Fruit fly (Drosophila melanogaster) whole organism, embryonic: Measurements from ENCODE around the gene MESR3.

Source experiments
- ATbp ChIP-seq: fragments of 200-800 bp; sonication (Bioruptor generic); optimal IDR thresholded peaks from 2 replicates; lab custom pipeline; 2017; ENCODE audit warnings: missing biosample characterization, mild to moderate bottlenecking, missing genetic modification characterization, missing genetic modification reagents
- CG11504 ChIP-seq: fragments of 200-800 bp; sonication (Bioruptor generic); optimal IDR thresholded peaks from 3 replicates; lab custom pipeline; 2019; ENCODE audit warnings: missing biosample characterization, mild to moderate bottlenecking, missing genetic modification characterization, moderate library complexity
- CG11560 ChIP-seq: fragments of 200-800 bp; sonication (Bioruptor generic); IDR thresholded peaks from 3 replicates; pipeline ENCODE4 v1.3.6; 2022; ENCODE audit warnings: missing biosample characterization, missing genetic modification characterization
- CG12219 ChIP-seq: fragments of 200-800 bp; sonication (Bioruptor generic); optimal IDR thresholded peaks from 3 replicates; lab custom pipeline; 2018; ENCODE audit warnings: missing biosample characterization, mild to moderate bottlenecking, missing genetic modification characterization
- CG12942 ChIP-seq: fragments of 200-800 bp; sonication (Bioruptor generic); optimal IDR thresholded peaks from 3 replicates; lab custom pipeline; 2016; ENCODE audit warnings: missing biosample characterization, missing genetic modification characterization
- CG13287 ChIP-seq: fragments of 200-800 bp; sonication (Bioruptor generic); IDR thresholded peaks from 2 replicates; pipeline ENCODE4 v1.3.6; 2022; ENCODE audit warnings: missing biosample characterization, missing genetic modification characterization; ENCODE audit not compliant: partially characterized antibody
- CG15514 ChIP-seq: fragments of 200-800 bp; sonication (Bioruptor generic); optimal IDR thresholded peaks from 3 replicates; lab custom pipeline; 2017; ENCODE audit warnings: missing biosample characterization, missing genetic modification characterization, mild to moderate bottlenecking, moderate library complexity, missing genetic modification reagents
- CG16815 ChIP-seq: fragments of 200-800 bp; sonication (Bioruptor generic); optimal IDR thresholded peaks from 3 replicates; lab custom pipeline; 2017; ENCODE audit warnings: missing biosample characterization, mild to moderate bottlenecking, missing genetic modification characterization
- CG17359 ChIP-seq: fragments of 200-800 bp; sonication (Bioruptor generic); optimal IDR thresholded peaks from 3 replicates; lab custom pipeline; 2018; ENCODE audit warnings: missing biosample characterization, mild to moderate bottlenecking, missing genetic modification characterization, moderate library complexity
- CG17361 ChIP-seq: fragments of 200-800 bp; sonication (Bioruptor generic); IDR thresholded peaks from 3 replicates; pipeline ENCODE4 v1.3.6; 2022; ENCODE audit warnings: missing biosample characterization, missing genetic modification characterization
- CG17912 ChIP-seq: fragments of 200-800 bp; sonication (Bioruptor generic); optimal IDR thresholded peaks from 2 replicates; lab custom pipeline; 2018; ENCODE audit warnings: missing biosample characterization, mild to moderate bottlenecking, missing genetic modification characterization
- CG18476 ChIP-seq: fragments of 200-800 bp; sonication (Bioruptor generic); optimal IDR thresholded peaks from 2 replicates; lab custom pipeline; 2016; ENCODE audit warnings: missing biosample characterization, mild to moderate bottlenecking, missing genetic modification characterization
- CG18764 ChIP-seq: fragments of 200-800 bp; sonication (Bioruptor generic); optimal IDR thresholded peaks from 3 replicates; lab custom pipeline; 2016; ENCODE audit warnings: missing biosample characterization, missing genetic modification characterization
- CG34376 ChIP-seq: fragments of 200-800 bp; sonication (Bioruptor generic); optimal IDR thresholded peaks from 2 replicates; lab custom pipeline; 2018; ENCODE audit warnings: missing biosample characterization, mild to moderate bottlenecking, missing genetic modification characterization
- CG3838 ChIP-seq: fragments of 200-800 bp; sonication (Bioruptor generic); optimal IDR thresholded peaks from 3 replicates; lab custom pipeline; 2016; ENCODE audit warnings: missing biosample characterization, missing genetic modification characterization
- CG3847 ChIP-seq: fragments of 200-800 bp; sonication (Bioruptor generic); IDR thresholded peaks from 2 replicates; pipeline ENCODE4 v1.3.6; 2022; ENCODE audit warnings: missing biosample characterization, missing genetic modification characterization
- CG6654 ChIP-seq: fragments of 200-800 bp; sonication (Bioruptor generic); optimal IDR thresholded peaks from 2 replicates; lab custom pipeline; 2017; ENCODE audit warnings: missing biosample characterization, mild to moderate bottlenecking, missing genetic modification characterization
- CG8388 ChIP-seq: fragments of 200-800 bp; sonication (Bioruptor generic); optimal IDR thresholded peaks from 2 replicates; lab custom pipeline; 2019; ENCODE audit warnings: missing biosample characterization, mild to moderate bottlenecking, missing genetic modification characterization, moderate library complexity
- Chrac-16 ChIP-seq: fragments of 200-800 bp; sonication (Bioruptor generic); optimal IDR thresholded peaks from 3 replicates; lab custom pipeline; 2016; ENCODE audit warnings: missing biosample characterization, missing genetic modification characterization
- CkIIα-i1 ChIP-seq: fragments of 200-800 bp; sonication (Bioruptor generic); IDR thresholded peaks from 2 replicates; pipeline ENCODE4 v1.3.6; 2022; ENCODE audit warnings: missing biosample characterization, missing genetic modification characterization
- Deaf1 ChIP-seq: fragments of 200-800 bp; optimal IDR thresholded peaks from 3 replicates; lab custom pipeline; 2019; ENCODE audit warnings: missing biosample characterization, mild to moderate bottlenecking, missing genetic modification characterization, moderate library complexity
- Dll ChIP-seq: fragments of 200-800 bp; sonication (Bioruptor generic); IDR thresholded peaks from 4 replicates; pipeline ENCODE4 v1.3.6; 2022; ENCODE audit warnings: missing biosample characterization, missing genetic modification characterization; ENCODE audit not compliant: partially characterized antibody
- Doc2 ChIP-seq: fragments of 200-800 bp; sonication (Bioruptor generic); IDR thresholded peaks from 2 replicates; pipeline ENCODE4 v1.3.6; 2022; ENCODE audit warnings: missing biosample characterization, missing genetic modification characterization
- Dp ChIP-seq: fragments of 200-800 bp; sonication (Bioruptor generic); optimal IDR thresholded peaks from 2 replicates; lab custom pipeline; 2018; ENCODE audit warnings: missing biosample characterization, mild to moderate bottlenecking, missing genetic modification characterization, moderate library complexity
- ERR ChIP-seq: fragments of 200-800 bp; sonication (Bioruptor generic); optimal IDR thresholded peaks from 2 replicates; lab custom pipeline; 2016; ENCODE audit warnings: missing biosample characterization, missing genetic modification characterization
- GATAe ChIP-seq: fragments of 200-800 bp; sonication (Bioruptor generic); conservative IDR thresholded peaks from 2 replicates; pipeline ENCODE4 v1.3.6; 2022; ENCODE audit warnings: missing biosample characterization, missing genetic modification characterization
- HLH3B ChIP-seq: fragments of 200-800 bp; sonication (Bioruptor generic); IDR thresholded peaks from 2 replicates; pipeline ENCODE4 v1.3.6; 2022; ENCODE audit warnings: missing biosample characterization, missing genetic modification characterization
- Hand ChIP-seq: fragments of 200-800 bp; sonication (Bioruptor generic); optimal IDR thresholded peaks from 2 replicates; lab custom pipeline; 2017; ENCODE audit warnings: mild to moderate bottlenecking, missing biosample characterization, missing genetic modification reagents, missing genetic modification characterization
- Hr3 ChIP-seq: fragments of 200-800 bp; sonication (Bioruptor generic); optimal IDR thresholded peaks from 3 replicates; lab custom pipeline; 2016; ENCODE audit warnings: missing biosample characterization, missing genetic modification characterization
- Jarid2 ChIP-seq: fragments of 200-800 bp; sonication (Bioruptor generic); optimal IDR thresholded peaks from 3 replicates; lab custom pipeline; 2017; ENCODE audit warnings: mild to moderate bottlenecking, missing biosample characterization, missing genetic modification reagents, missing genetic modification characterization
- Taf1 ChIP-seq: fragments of 200-800 bp; sonication (Bioruptor generic); IDR thresholded peaks from 2 replicates; pipeline ENCODE4 v1.3.6; 2022; ENCODE audit warnings: missing biosample characterization, missing genetic modification characterization
- Xrp1 ChIP-seq: fragments of 200-800 bp; sonication (Bioruptor generic); IDR thresholded peaks from 2 replicates; pipeline ENCODE4 v1.3.6; 2022; ENCODE audit warnings: missing biosample characterization, missing genetic modification characterization
- bab2 ChIP-seq: fragments of 200-800 bp; sonication (Bioruptor generic); optimal IDR thresholded peaks from 2 replicates; lab custom pipeline; 2016; ENCODE audit warnings: missing biosample characterization, missing genetic modification characterization
- bcd ChIP-seq: fragments of 200-800 bp; sonication (Bioruptor generic); optimal IDR thresholded peaks from 2 replicates; lab custom pipeline; 2017; ENCODE audit warnings: missing biosample characterization, mild to moderate bottlenecking, missing genetic modification characterization
- ems ChIP-seq: fragments of 200-800 bp; sonication (Bioruptor generic); optimal IDR thresholded peaks from 3 replicates; lab custom pipeline; 2016; ENCODE audit warnings: missing biosample characterization, missing genetic modification characterization
- eve ChIP-seq, 2 experiments: fragments of >200 bp; optimal IDR thresholded peaks; 2 replicates each; lab custom pipeline; 2017; ENCODE audit warnings: missing biosample characterization in 2 of 2, missing genetic modification characterization in 2 of 2
- exex ChIP-seq: fragments of 200-800 bp; sonication (Bioruptor generic); optimal IDR thresholded peaks from 4 replicates; lab custom pipeline; 2018; ENCODE audit warnings: missing biosample characterization, mild to moderate bottlenecking, missing genetic modification characterization, moderate library complexity
- fd96Cb ChIP-seq: fragments of 200-800 bp; sonication (Bioruptor generic); optimal IDR thresholded peaks from 2 replicates; lab custom pipeline; 2018; ENCODE audit warnings: missing biosample characterization, mild to moderate bottlenecking, missing genetic modification characterization, moderate library complexity
- fu2 ChIP-seq: fragments of 200-800 bp; sonication (Bioruptor generic); optimal IDR thresholded peaks from 2 replicates; lab custom pipeline; 2016; ENCODE audit warnings: missing biosample characterization, missing genetic modification characterization
- gro ChIP-seq: fragments of 200-800 bp; sonication (Bioruptor generic); optimal IDR thresholded peaks from 2 replicates; lab custom pipeline; 2016; ENCODE audit warnings: missing biosample characterization, missing genetic modification characterization
- ham ChIP-seq: fragments of 200-800 bp; sonication (Bioruptor generic); IDR thresholded peaks from 2 replicates; pipeline ENCODE4 v1.3.6; 2022; ENCODE audit warnings: missing biosample characterization, missing genetic modification characterization
- klu ChIP-seq: fragments of 200-800 bp; sonication (Bioruptor generic); IDR thresholded peaks from 2 replicates; pipeline ENCODE4 v1.3.6; 2022; ENCODE audit warnings: missing biosample characterization, missing genetic modification characterization
- luna ChIP-seq: fragments of 200-800 bp; sonication (Bioruptor generic); optimal IDR thresholded peaks from 2 replicates; lab custom pipeline; 2016; ENCODE audit warnings: missing biosample characterization, missing genetic modification characterization
- mam ChIP-seq: fragments of 200-800 bp; sonication (Bioruptor generic); optimal IDR thresholded peaks from 3 replicates; lab custom pipeline; 2016; ENCODE audit warnings: missing biosample characterization, missing genetic modification characterization
- mirr ChIP-seq: fragments of 200-800 bp; sonication (Bioruptor generic); optimal IDR thresholded peaks from 3 replicates; lab custom pipeline; 2018; ENCODE audit warnings: missing biosample characterization, mild to moderate bottlenecking, missing genetic modification characterization
- odd ChIP-seq: fragments of 200-800 bp; sonication (Bioruptor generic); optimal IDR thresholded peaks from 2 replicates; lab custom pipeline; 2017; ENCODE audit warnings: missing biosample characterization, mild to moderate bottlenecking, missing genetic modification characterization
- sens-2 ChIP-seq: fragments of 200-800 bp; sonication (Bioruptor generic); IDR thresholded peaks from 2 replicates; pipeline ENCODE4 v1.3.6; 2022; ENCODE audit warnings: missing biosample characterization, missing genetic modification characterization
- sug ChIP-seq: fragments of 200-800 bp; optimal IDR thresholded peaks from 2 replicates; lab custom pipeline; 2019; ENCODE audit warnings: missing biosample characterization, mild to moderate bottlenecking, missing genetic modification characterization, moderate library complexity
- unpg ChIP-seq: fragments of 200-800 bp; sonication (Bioruptor generic); optimal IDR thresholded peaks from 3 replicates; lab custom pipeline; 2018; ENCODE audit warnings: missing biosample characterization, mild to moderate bottlenecking, missing genetic modification characterization, moderate library complexity
- usp ChIP-seq: fragments of >200 bp; optimal IDR thresholded peaks from 2 replicates; lab custom pipeline; 2017; ENCODE audit warnings: missing biosample characterization, missing genetic modification characterization
- wek ChIP-seq: fragments of 200-800 bp; sonication (Bioruptor generic); optimal IDR thresholded peaks from 3 replicates; lab custom pipeline; 2018; ENCODE audit warnings: missing biosample characterization, mild to moderate bottlenecking, missing genetic modification characterization, moderate library complexity

Gene MESR3

dm6 chr2L:18665952-18666606 is 49.0 kb downstream of the MESR3 start (continued):
- TF ChIP-seq CG11560 (tag; lab: Robert Waterston, UW) = no peak
- TF ChIP-seq Jarid2 (GFP tag; lab: Kevin White, UChicago) = peak; percentile 49
- TF ChIP-seq ems (GFP tag; lab: Kevin White, UChicago) = peak; percentile 31
- peak; percentile 28; the same call in 1 of the 2 replicates for TF ChIP-seq HLH3B (GFP tag; lab: Robert Waterston, UW)
- peak; percentile 34 for TF ChIP-seq CG17359
- no peak for TF ChIP-seq usp (GFP tag; lab: Kevin White, UChicago)
- no peak for TF ChIP-seq gro
- peak; percentile 23 for TF ChIP-seq CG18764 (GFP tag; lab: Kevin White, UChicago)
- TF ChIP-seq CG16815 (GFP tag; lab: Kevin White, UChicago) = no peak
- TF ChIP-seq Hand = no peak
- TF ChIP-seq CG12219 (GFP tag; lab: Kevin White, UChicago) = no peak
- no peak for TF ChIP-seq Deaf1 (tag; lab: Kevin White, UChicago)
- peak; percentile 48 for TF ChIP-seq mam
- no peak for TF ChIP-seq sens-2 (GFP tag; lab: Robert Waterston, UW)
- TF ChIP-seq CG3838 (GFP tag; lab: Kevin White, UChicago) = no peak
- no peak for TF ChIP-seq CG17361 (GFP tag; lab: Robert Waterston, UW)
- no peak for TF ChIP-seq CG34376 (GFP tag; lab: Kevin White, UChicago)
- no peak for TF ChIP-seq CG11504
- no peak for TF ChIP-seq CG17912 (GFP tag; lab: Kevin White, UChicago)
- no peak for TF ChIP-seq sug (tag; lab: Kevin White, UChicago)
- no peak for TF ChIP-seq GATAe (GFP tag; lab: Robert Waterston, UW)
- TF ChIP-seq exex (tag; lab: Kevin White, UChicago) = no peak
- TF ChIP-seq Chrac-16 (GFP tag; lab: Kevin White, UChicago) = peak; percentile 43
- no peak for TF ChIP-seq CG18476
- no peak for TF ChIP-seq CkIIα-i1
- no peak for TF ChIP-seq eve (GFP tag; optimal IDR thresholded peaks at IDR 0.05; lab: Kevin White, UChicago)
- no peak for TF ChIP-seq CG8388 (GFP tag; lab: Kevin White, UChicago)
- TF ChIP-seq Hr3 (GFP tag; lab: Kevin White, UChicago) = peak; percentile 41
- TF ChIP-seq Xrp1 (GFP tag; lab: Robert Waterston, UW) = no peak
- no peak for TF ChIP-seq Doc2 (GFP tag; lab: Robert Waterston, UW)
- TF ChIP-seq CG12942 (GFP tag; lab: Kevin White, UChicago) = no peak
- TF ChIP-seq ATbp (GFP tag; lab: Kevin White, UChicago) = no peak
- peak; percentile 45 for TF ChIP-seq CG15514 (GFP tag; lab: Kevin White, UChicago)
- peak; percentile 40; the same call in 1 of the 2 replicates for TF ChIP-seq CG13287 (GFP tag; lab: Robert Waterston, UW)
- no peak for TF ChIP-seq fd96Cb (tag; lab: Kevin White, UChicago)
- peak; percentile 10 for TF ChIP-seq wek (GFP tag; lab: Kevin White, UChicago)
- TF ChIP-seq unpg (GFP tag; lab: Kevin White, UChicago) = no peak
- peak; percentile 61 for TF ChIP-seq bcd
- peak; percentile 43 for TF ChIP-seq bab2
- TF ChIP-seq Taf1 (GFP tag; lab: Robert Waterston, UW) = no peak
- no peak for TF ChIP-seq odd
- no peak for TF ChIP-seq luna (GFP tag; lab: Kevin White, UChicago)
- TF ChIP-seq CG6654 (GFP tag; lab: Kevin White, UChicago) = no peak
- no peak for TF ChIP-seq ham
- TF ChIP-seq CG3847 (GFP tag; lab: Robert Waterston, UW) = peak; percentile 34
- no peak for TF ChIP-seq Dll (GFP tag; lab: Robert Waterston, UW)
- peak; percentile 24 for TF ChIP-seq Dp (GFP tag; lab: Kevin White, UChicago)
- no peak for TF ChIP-seq ERR (GFP tag; lab: Kevin White, UChicago)
- no peak for TF ChIP-seq klu
- TF ChIP-seq mirr (GFP tag; lab: Kevin White, UChicago) = no peak
- no peak for TF ChIP-seq fu2 (GFP tag; lab: Kevin White, UChicago)
